Worm (Caenorhabditis elegans) whole organism, late embryonic: Measurements from ENCODE around the gene Y70C5A.2.

Experiments
- C08G9.2 ChIP-seq: sonication (generic microtip); optimal IDR thresholded peaks from 2 replicates; lab custom pipeline; 2016; ENCODE audit warnings: mild to moderate bottlenecking, missing genetic modification characterization, moderate library complexity, missing compliant biosample characterization
- Y22D7AL.16 ChIP-seq: sonication (generic microtip); optimal IDR thresholded peaks from 2 replicates; lab custom pipeline; 2016; ENCODE audit warnings: missing genetic modification characterization, missing compliant biosample characterization
- ama-1 ChIP-seq: fragments of 150-350 bp; optimal IDR thresholded peaks from 2 replicates; lab custom pipeline; 2014
- ceh-19 ChIP-seq: fragments of 200-800 bp; sonication (Bioruptor generic); optimal IDR thresholded peaks from 2 replicates; lab custom pipeline; 2018; ENCODE audit warnings: mild to moderate bottlenecking, missing genetic modification characterization, missing compliant biosample characterization
- ceh-24 ChIP-seq: sonication (generic microtip); optimal IDR thresholded peaks from 2 replicates; lab custom pipeline; 2016; ENCODE audit warnings: mild to moderate bottlenecking, missing genetic modification characterization, missing compliant biosample characterization
- ceh-34 ChIP-seq: sonication (generic microtip); optimal IDR thresholded peaks from 2 replicates; lab custom pipeline; 2016; ENCODE audit warnings: mild to moderate bottlenecking, missing genetic modification characterization, missing compliant biosample characterization
- ceh-9 ChIP-seq: sonication (generic microtip); optimal IDR thresholded peaks from 2 replicates; lab custom pipeline; 2016; ENCODE audit warnings: mild to moderate bottlenecking, missing genetic modification characterization, inconsistent platforms, missing compliant biosample characterization
- dve-1 ChIP-seq: sonication (generic microtip); optimal IDR thresholded peaks from 2 replicates; lab custom pipeline; 2017; ENCODE audit warnings: antibody characterized with exemption, mild to moderate bottlenecking, missing genetic modification characterization, missing compliant biosample characterization
- elt-2 ChIP-seq: sonication (generic microtip); optimal IDR thresholded peaks from 2 replicates; lab custom pipeline; 2016; ENCODE audit warnings: missing genetic modification reagents, missing genetic modification characterization, missing compliant biosample characterization
- fkh-10 ChIP-seq: fragments of 150-350 bp; optimal IDR thresholded peaks from 2 replicates; lab custom pipeline; 2014; ENCODE audit warnings: missing biosample characterization, missing genetic modification reagents, missing genetic modification characterization
- hlh-13 ChIP-seq: fragments of 200-800 bp; sonication (Bioruptor generic); optimal IDR thresholded peaks from 2 replicates; lab custom pipeline; 2018; ENCODE audit warnings: mild to moderate bottlenecking, missing genetic modification characterization, missing compliant biosample characterization
- nfya-1 ChIP-seq: sonication (generic microtip); optimal IDR thresholded peaks from 2 replicates; lab custom pipeline; 2017; ENCODE audit warnings: missing genetic modification characterization, mild to moderate bottlenecking, missing compliant biosample characterization, antibody characterized with exemption, moderate library complexity
- pha-4 ChIP-seq: fragments of 150-350 bp; optimal IDR thresholded peaks from 2 replicates; lab custom pipeline; 2018; ENCODE audit warnings: missing biosample characterization, missing genetic modification reagents, missing genetic modification characterization
- ttx-3 ChIP-seq: sonication (generic microtip); optimal IDR thresholded peaks from 2 replicates; lab custom pipeline; 2016; ENCODE audit warnings: missing genetic modification reagents, missing genetic modification characterization, missing compliant biosample characterization

DNA sequence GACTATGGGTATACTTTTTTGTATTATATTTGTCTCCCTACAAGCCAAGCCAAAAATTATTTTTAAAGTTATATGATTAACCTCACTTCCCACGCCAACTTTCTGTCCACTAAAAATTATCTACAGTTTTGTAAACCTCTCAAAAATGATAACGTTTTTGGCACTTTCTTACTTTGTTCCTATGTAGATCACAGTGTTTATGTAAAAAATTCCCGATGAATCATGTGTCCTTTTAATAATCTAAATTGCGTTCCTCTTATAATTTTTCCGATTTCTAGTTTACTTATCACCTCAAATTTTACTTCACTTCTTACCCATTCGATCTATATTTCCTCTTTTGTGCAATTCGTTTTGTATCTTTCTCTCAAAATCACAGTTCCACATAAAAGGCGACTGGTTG is 18.7 kb downstream of the Y70C5A.2 start:
- no peak for TF ChIP-seq nfya-1 (tag; lab: Kevin White, UChicago)
- no peak for TF ChIP-seq ttx-3 (tag; lab: Kevin White, UChicago)
- no peak for TF ChIP-seq pha-4 (tag; lab: Kevin White, UChicago)
- no peak for TF ChIP-seq ceh-19 (GFP tag; lab: Kevin White, UChicago)
- no peak for TF ChIP-seq ceh-9 (tag; lab: Kevin White, UChicago)
- no peak for TF ChIP-seq hlh-13 (GFP tag; lab: Kevin White, UChicago)
- no peak for TF ChIP-seq ceh-34
- no peak for TF ChIP-seq elt-2 (tag; lab: Kevin White, UChicago)
- TF ChIP-seq ceh-24 (tag; lab: Kevin White, UChicago), result no peak
- TF ChIP-seq ama-1, result no peak
- TF ChIP-seq Y22D7AL.16 (tag; lab: Kevin White, UChicago), result no peak
- TF ChIP-seq fkh-10 (GFP tag; lab: Kevin White, UChicago), result no peak
- TF ChIP-seq dve-1 (tag; lab: Kevin White, UChicago), result no peak
- no peak for TF ChIP-seq C08G9.2 (tag; lab: Kevin White, UChicago)
